Worm (Caenorhabditis elegans) whole organism, young adult: ENCODE data around the gene rfl-1.

ENCODE experiments used
- F57A8.1 ChIP-seq: fragments of 200-800 bp; sonication (Bioruptor generic); optimal IDR thresholded peaks from 2 replicates; lab custom pipeline; 2018; ENCODE audit warnings: mild to moderate bottlenecking, missing genetic modification characterization, moderate library complexity, missing compliant biosample characterization
- akir-1 ChIP-seq: fragments of 200-800 bp; sonication (Bioruptor generic); optimal IDR thresholded peaks from 2 replicates; lab custom pipeline; 2018; ENCODE audit warnings: mild to moderate bottlenecking, missing genetic modification characterization, moderate library complexity, missing compliant biosample characterization
- ama-1 ChIP-seq, 3 experiments: fragments of 150-350 bp in 1 of 3; sonication (generic microtip) in 2 of 3; optimal IDR thresholded peaks; 2 replicates each; lab custom pipeline; 2014 to 2018; ENCODE audit warnings: missing biosample characterization in 2 of 3, missing genetic modification characterization in 2 of 3, missing genetic modification reagents in 2 of 3
- gei-17 ChIP-seq: fragments of 200-800 bp; sonication (Bioruptor generic); optimal IDR thresholded peaks from 2 replicates; lab custom pipeline; 2018; ENCODE audit warnings: mild to moderate bottlenecking, missing genetic modification characterization, missing compliant biosample characterization
- madf-3 ChIP-seq: fragments of 200-800 bp; sonication (Bioruptor generic); IDR thresholded peaks from 2 replicates; pipeline ENCODE4 v1.3.6; 2022; ENCODE audit warnings: missing genetic modification reagents, missing genetic modification characterization, missing compliant biosample characterization
- nfya-1 ChIP-seq: sonication (generic microtip); optimal IDR thresholded peaks from 2 replicates; lab custom pipeline; 2017; ENCODE audit warnings: antibody characterized with exemption, missing compliant biosample characterization, missing genetic modification characterization, borderline replicate concordance; ENCODE audit not compliant: insufficient read depth
- nfya-2 ChIP-seq: fragments of 200-800 bp; sonication (Bioruptor generic); IDR thresholded peaks from 2 replicates; pipeline ENCODE4 v1.3.6; 2022; ENCODE audit warnings: missing genetic modification reagents, missing genetic modification characterization, missing compliant biosample characterization
- rec-8 ChIP-seq, 2 experiments: sonication (generic microtip); optimal IDR thresholded peaks; 2 replicates each; lab custom pipeline; 2016; ENCODE audit warnings: mild to moderate bottlenecking in 2 of 2, missing genetic modification characterization in 2 of 2, missing genetic modification reagents in 2 of 2, missing genotype in 2 of 2, missing biosample characterization in 1 of 2, missing compliant biosample characterization in 1 of 2, moderate library complexity in 1 of 2
- rpc-1 ChIP-seq, 2 experiments: fragments of 150-350 bp in 1 of 2; sonication (generic microtip) in 1 of 2; optimal IDR thresholded peaks; 2 replicates each; lab custom pipeline; 2014 to 2018; ENCODE audit warnings: missing biosample characterization in 1 of 2, missing genetic modification characterization in 1 of 2, missing genetic modification reagents in 1 of 2, missing genotype in 1 of 2
- snpc-4 ChIP-seq, 5 experiments: fragments of 150-350 bp in 1 of 5; sonication (generic microtip) in 4 of 5; optimal IDR thresholded peaks; 2 replicates each; lab custom pipeline; 2014 to 2018; ENCODE audit warnings: missing genetic modification characterization in 5 of 5, missing biosample characterization in 3 of 5, antibody characterized with exemption in 2 of 5, mild to moderate bottlenecking in 2 of 5, missing compliant biosample characterization in 2 of 5, missing genotype in 2 of 5, moderate library complexity in 2 of 5, missing genetic modification reagents in 1 of 5
- ztf-18 ChIP-seq: sonication (generic microtip); optimal IDR thresholded peaks from 2 replicates; lab custom pipeline; 2016; ENCODE audit warnings: missing genotype, mild to moderate bottlenecking, missing genetic modification characterization, missing compliant biosample characterization
- ztf-28 ChIP-seq: fragments of 200-800 bp; sonication (Bioruptor generic); IDR thresholded peaks from 2 replicates; pipeline ENCODE4 v1.3.6; 2022; ENCODE audit warnings: missing genetic modification reagents, missing genetic modification characterization, missing compliant biosample characterization

DNA sequence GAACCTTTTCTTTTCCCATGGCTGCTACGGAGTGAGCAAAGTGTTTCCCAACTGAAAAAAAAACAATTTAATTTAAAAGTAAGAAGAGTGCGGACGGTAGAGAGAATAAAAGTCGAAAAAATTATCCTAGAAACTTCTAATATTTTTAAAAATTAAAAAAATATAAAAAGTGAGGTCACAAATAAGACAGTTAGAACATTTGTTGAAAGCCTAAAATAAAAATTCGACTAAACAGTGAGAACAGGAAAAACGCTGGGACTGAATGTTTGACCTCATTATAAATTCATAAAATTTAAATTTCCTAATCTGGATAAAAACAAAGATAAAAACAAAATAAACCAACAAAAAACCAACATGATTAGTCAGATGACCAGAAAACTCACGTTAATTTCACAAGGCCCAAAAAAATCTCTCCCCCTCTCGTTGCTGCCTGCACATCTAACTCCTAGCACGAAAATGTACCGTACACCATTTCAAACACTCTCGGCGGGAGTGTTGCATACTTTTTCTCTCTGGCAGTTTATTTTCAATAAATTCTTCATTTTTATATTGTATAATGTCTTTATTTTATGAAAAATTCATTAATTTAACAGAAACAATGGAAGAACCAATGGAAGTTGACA lies 49.2 kb upstream of the rfl-1 start, which contains the start of the genes eef-1A.1 and rfc-4:
- TF ChIP-seq F57A8.1 (GFP tag; lab: Kevin White, UChicago) = no peak
- TF ChIP-seq gei-17 (GFP tag; lab: Kevin White, UChicago) = peak; percentile 58
- peak; percentile 61 for TF ChIP-seq ama-1 (optimal IDR thresholded peaks at IDR 0.05; lab: Kevin White, UChicago)
- no peak for TF ChIP-seq ama-1 (GFP tag; optimal IDR thresholded peaks at IDR 0.05; lab: Kevin White, UChicago)
- TF ChIP-seq snpc-4 (GFP tag; optimal IDR thresholded peaks at IDR 0.05; lab: Kevin White, UChicago) = peak; percentile 9
- TF ChIP-seq snpc-4 (tag; optimal IDR thresholded peaks at IDR 0.05; lab: Kevin White, UChicago) = peak; percentile 73 to 87 (median 80)
- TF ChIP-seq rec-8 (tag; optimal IDR thresholded peaks at IDR 0.05; lab: Kevin White, UChicago) = no peak
- peak; percentile 94 for TF ChIP-seq madf-3 (GFP tag; lab: Robert Waterston, UW)
- TF ChIP-seq rpc-1 (optimal IDR thresholded peaks at IDR 0.05; lab: Kevin White, UChicago) = peak; percentile 16
- TF ChIP-seq rpc-1 (tag; optimal IDR thresholded peaks at IDR 0.05; lab: Kevin White, UChicago) = no peak
- no peak for TF ChIP-seq nfya-1 (tag; lab: Kevin White, UChicago)
- peak; percentile 75 for TF ChIP-seq ztf-18 (tag; lab: Kevin White, UChicago)
- TF ChIP-seq nfya-2 (GFP tag; lab: Robert Waterston, UW) = no peak
- no peak for TF ChIP-seq akir-1 (GFP tag; lab: Kevin White, UChicago)
- peak; percentile 68; the same call in 1 of the 2 replicates for TF ChIP-seq ztf-28 (GFP tag; lab: Robert Waterston, UW)
